Fruit fly (Drosophila melanogaster): ENCODE measurements around the gene Herp.

Herp gene

DNA sequence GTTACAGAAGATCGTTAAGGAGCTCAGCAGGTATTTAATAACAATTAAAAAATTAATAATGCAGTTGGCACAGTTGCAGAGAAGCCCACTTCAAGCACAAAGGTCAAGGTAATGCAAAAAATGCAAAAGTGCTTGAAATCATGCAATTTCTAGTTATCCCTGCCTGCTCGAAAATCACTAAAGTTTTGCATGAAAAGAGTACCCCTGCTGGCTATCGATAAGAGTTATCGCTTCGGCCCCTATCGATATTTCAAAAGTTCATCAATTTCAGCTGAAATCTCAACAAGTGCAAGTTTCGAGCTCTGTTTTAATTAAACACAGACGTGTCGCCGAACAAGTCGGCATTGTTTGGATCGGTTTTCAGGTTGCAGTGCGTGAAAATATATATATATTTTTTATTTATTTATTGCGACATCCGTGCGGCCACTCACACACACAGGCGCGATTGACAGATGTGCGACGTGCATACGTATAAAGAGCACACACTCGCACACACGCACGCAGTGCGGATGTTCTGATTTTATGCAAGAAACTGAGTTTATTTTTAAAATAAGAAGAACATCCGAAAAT is 21.5 kb upstream of the Herp start (continued):
- TF ChIP-seq Mrtf (GFP tag; IDR thresholded peaks at IDR 0.05) (0 out of 3 replicates have a peak, but pooled peaks have one; percentile 47), D (optimal IDR thresholded peaks at IDR 0.05) (no peak), D (GFP tag; optimal IDR thresholded peaks at IDR 0.05) (peak; percentile 40), CG3163 (GFP tag; optimal IDR thresholded peaks at IDR 0.05) (peak; percentile 32), E2f2 (GFP tag; IDR thresholded peaks at IDR 0.05) (peak; percentile 27; the same call in 1 of the 2 replicates), Ets97D (GFP tag; optimal IDR thresholded peaks at IDR 0.05) (peak; percentile 86), hbn (GFP tag; IDR thresholded peaks at IDR 0.05; ENCODE audit: partially characterized antibody) (peak; percentile 87), Opbp (GFP tag; IDR thresholded peaks at IDR 0.05; ENCODE audit: partially characterized antibody) (peak; percentile 86), Nf-YC (tag; optimal IDR thresholded peaks at IDR 0.05) (peak; percentile 61), CG11398 (GFP tag; optimal IDR thresholded peaks at IDR 0.05) (no peak), CG18262 (tag; optimal IDR thresholded peaks at IDR 0.05) (peak; percentile 41), CG17829 (tag; optimal IDR thresholded peaks at IDR 0.05) (peak; percentile 65), mld (GFP tag; IDR thresholded peaks at IDR 0.05; ENCODE audit: partially characterized antibody) (peak; percentile 76; the same call in 2 of the 3 replicates), Hand (GFP tag; optimal IDR thresholded peaks at IDR 0.05) (peak; percentile 2), CG7987 (GFP tag; optimal IDR thresholded peaks at IDR 0.05) (no peak), Eip74EF (GFP tag; optimal IDR thresholded peaks at IDR 0.05) (peak in 1 of 2 experiments; percentile 28), CG2712 (tag; optimal IDR thresholded peaks at IDR 0.05) (peak; percentile 65), Mes4 (GFP tag; optimal IDR thresholded peaks at IDR 0.05) (peak; percentile 44), CG15601 (tag; optimal IDR thresholded peaks at IDR 0.05) (peak; percentile 41), eyg (GFP tag; optimal IDR thresholded peaks at IDR 0.05) (no peak), lilli (GFP tag; optimal IDR thresholded peaks at IDR 0.05) (peak; percentile 78), Hmx (GFP tag; optimal IDR thresholded peaks at IDR 0.05) (no peak), Pdp1 (GFP tag; optimal IDR thresholded peaks at IDR 0.05) (peak; percentile 49 to 63), CG4820 (GFP tag; optimal IDR thresholded peaks at IDR 0.05) (peak; percentile 35), schlank (tag; optimal IDR thresholded peaks at IDR 0.05) (peak; percentile 4), Ets65A (GFP tag) (peak; percentile 92), ci (GFP tag; IDR thresholded peaks at IDR 0.05) (peak; percentile 79), Usf (GFP tag; optimal IDR thresholded peaks at IDR 0.05) (no peak), amos (GFP tag; IDR thresholded peaks at IDR 0.05; ENCODE audit: partially characterized antibody) (peak; percentile 82), Rx (GFP tag; IDR thresholded peaks at IDR 0.05) (no peak), sug (tag; optimal IDR thresholded peaks at IDR 0.05) (peak; percentile 58), CG32772 (GFP tag; IDR thresholded peaks at IDR 0.05) (peak; percentile 23; the same call in 1 of the 2 replicates), CG7839 (tag; optimal IDR thresholded peaks at IDR 0.05) (no peak), usp (GFP tag; optimal IDR thresholded peaks at IDR 0.05) (no peak), CG18011 (GFP tag; optimal IDR thresholded peaks at IDR 0.05) (peak; percentile 80), CG8388 (GFP tag; optimal IDR thresholded peaks at IDR 0.05) (peak; percentile 43), CG4328 (GFP tag; optimal IDR thresholded peaks at IDR 0.05) (peak; percentile 55), CG16813 (GFP tag; IDR thresholded peaks at IDR 0.05; ENCODE audit: partially characterized antibody) (peak; percentile 82), CG14860 (GFP tag; IDR thresholded peaks at IDR 0.05; ENCODE audit: partially characterized antibody) (peak; percentile 63), Abd-B (GFP tag; optimal IDR thresholded peaks at IDR 0.05) (peak; percentile 50), tna (GFP tag; IDR thresholded peaks at IDR 0.05; ENCODE audit: partially characterized antibody) (peak; percentile 67), cato (GFP tag; optimal IDR thresholded peaks at IDR 0.05; ENCODE audit: borderline replicate concordance) (no peak), CG43689 (GFP tag; IDR thresholded peaks at IDR 0.05) (no peak), ken (GFP tag; IDR thresholded peaks at IDR 0.05) (0 out of 3 replicates have a peak, but pooled peaks have one; percentile 56), nau (GFP tag; optimal IDR thresholded peaks at IDR 0.05) (no peak), CG33557 (GFP tag; optimal IDR thresholded peaks at IDR 0.05) (peak; percentile 2), CG30431 (GFP tag; optimal IDR thresholded peaks at IDR 0.05) (no peak), Spps (tag; optimal IDR thresholded peaks at IDR 0.05) (no peak), nerfin-1 (tag; optimal IDR thresholded peaks at IDR 0.05) (peak; percentile 30)
